Fruit fly (Drosophila melanogaster) whole organism, wandering third instar larva: ENCODE measurements around the gene eIF2beta.

ENCODE experiments used
- Abd-B ChIP-seq: fragments of >200 bp; optimal IDR thresholded peaks from 2 replicates; lab custom pipeline; 2017; ENCODE audit warnings: missing biosample characterization, missing genetic modification characterization
- CG32264 ChIP-seq: fragments of 200-800 bp; sonication (Bioruptor generic); optimal IDR thresholded peaks from 2 replicates; lab custom pipeline; 2016; ENCODE audit warnings: missing biosample characterization, missing genetic modification characterization
- CG9705 ChIP-seq: fragments of 200-800 bp; sonication (Bioruptor generic); optimal IDR thresholded peaks from 2 replicates; lab custom pipeline; 2018; ENCODE audit warnings: missing biosample characterization, mild to moderate bottlenecking, missing genetic modification characterization
- CrebA ChIP-seq: fragments of 200-800 bp; sonication (Bioruptor generic); optimal IDR thresholded peaks from 2 replicates; lab custom pipeline; 2016; ENCODE audit warnings: missing biosample characterization, mild to moderate bottlenecking, missing genetic modification characterization, borderline replicate concordance
- Dfd ChIP-seq: fragments of >200 bp; optimal IDR thresholded peaks from 2 replicates; lab custom pipeline; 2017; ENCODE audit warnings: missing biosample characterization, missing genetic modification characterization
- Dif ChIP-seq: fragments of 200-275, 200-300 bp; sonication (Bioruptor generic); optimal IDR thresholded peaks from 2 replicates; lab custom pipeline; 2018; ENCODE audit warnings: missing biosample characterization, missing genetic modification characterization; ENCODE audit not compliant: partially characterized antibody
- GATAd ChIP-seq: sonication (Bioruptor generic); optimal IDR thresholded peaks from 2 replicates; lab custom pipeline; 2016; ENCODE audit warnings: missing biosample characterization, missing genetic modification characterization
- HLH106 ChIP-seq: fragments of 200-800 bp; optimal IDR thresholded peaks from 3 replicates; lab custom pipeline; 2019; ENCODE audit warnings: missing biosample characterization, mild to moderate bottlenecking, missing genetic modification characterization, moderate library complexity
- Hnf4 ChIP-seq: fragments of 200-800 bp; sonication (Bioruptor generic); optimal IDR thresholded peaks from 2 replicates; lab custom pipeline; 2016; ENCODE audit warnings: missing biosample characterization, mild to moderate bottlenecking, missing genetic modification characterization
- Hr78 ChIP-seq: fragments of >200 bp; optimal IDR thresholded peaks from 2 replicates; lab custom pipeline; 2017; ENCODE audit warnings: missing biosample characterization, missing genetic modification characterization
- Hr83 ChIP-seq: fragments of 200-300 bp; sonication (Bioruptor generic); optimal IDR thresholded peaks from 2 replicates; lab custom pipeline; 2016; ENCODE audit warnings: missing biosample characterization, mild to moderate bottlenecking, missing genetic modification characterization, moderate library complexity; ENCODE audit not compliant: poor library complexity, severe bottlenecking
- Jra ChIP-seq: sonication (Bioruptor generic); optimal IDR thresholded peaks from 2 replicates; lab custom pipeline; 2016; ENCODE audit warnings: missing biosample characterization, missing genetic modification characterization
- Mio ChIP-seq: sonication (Bioruptor generic); optimal IDR thresholded peaks from 2 replicates; lab custom pipeline; 2016; ENCODE audit warnings: missing biosample characterization, missing genetic modification characterization
- Myc ChIP-seq: fragments of >200 bp; optimal IDR thresholded peaks from 2 replicates; lab custom pipeline; 2017
- N ChIP-seq: fragments of >200 bp; optimal IDR thresholded peaks from 2 replicates; lab custom pipeline; 2018; ENCODE audit warnings: missing biosample characterization, missing external identifiers, missing genetic modification characterization
- OdsH ChIP-seq: fragments of 200-800 bp; sonication (Bioruptor generic); optimal IDR thresholded peaks from 2 replicates; lab custom pipeline; 2016; ENCODE audit warnings: missing biosample characterization, mild to moderate bottlenecking, missing genetic modification characterization
- Rel ChIP-seq, 2 experiments: fragments of 200-800 bp; sonication (Bioruptor generic) in 1 of 2; optimal IDR thresholded peaks; 2 replicates in 1 of 2; 3 replicates in 1 of 2; lab custom pipeline; 2016 to 2019; ENCODE audit warnings: mild to moderate bottlenecking in 2 of 2, missing biosample characterization in 2 of 2, missing genetic modification characterization in 2 of 2, moderate library complexity in 1 of 2
- Sp1 ChIP-seq: fragments of 200-800 bp; sonication (Bioruptor generic); optimal IDR thresholded peaks from 3 replicates; lab custom pipeline; 2019; ENCODE audit warnings: missing biosample characterization, mild to moderate bottlenecking, missing genetic modification characterization, moderate library complexity
- Vsx2 ChIP-seq: fragments of 200-300, 225-300 bp; sonication (Bioruptor generic); optimal IDR thresholded peaks from 2 replicates; lab custom pipeline; 2018; ENCODE audit warnings: missing biosample characterization, missing genetic modification characterization; ENCODE audit not compliant: partially characterized antibody
- br ChIP-seq: fragments of 200-800 bp; sonication (Bioruptor generic); optimal IDR thresholded peaks from 2 replicates; lab custom pipeline; 2016; ENCODE audit warnings: missing biosample characterization, missing genetic modification characterization
- brk ChIP-seq: fragments of 200-800 bp; sonication (Bioruptor generic); optimal IDR thresholded peaks from 2 replicates; lab custom pipeline; 2016; ENCODE audit warnings: missing biosample characterization, mild to moderate bottlenecking, missing genetic modification characterization
- dl ChIP-seq, 2 experiments: fragments of 175-275, 200-275 bp in 1 of 2; fragments of 200-275 bp in 1 of 2; sonication (Bioruptor generic); optimal IDR thresholded peaks; lab custom pipeline; 2018; ENCODE audit warnings: mild to moderate bottlenecking in 2 of 2, missing biosample characterization in 2 of 2, missing genetic modification characterization in 2 of 2, moderate library complexity in 2 of 2; ENCODE audit not compliant: partially characterized antibody in 2 of 2, insufficient read depth in 1 of 2
- dmrt93B ChIP-seq: fragments of 200-800 bp; sonication (Bioruptor generic); optimal IDR thresholded peaks from 2 replicates; lab custom pipeline; 2018; ENCODE audit warnings: missing biosample characterization, mild to moderate bottlenecking, missing genetic modification characterization
- dsf ChIP-seq: sonication (Bioruptor generic); optimal IDR thresholded peaks from 2 replicates; lab custom pipeline; 2016; ENCODE audit warnings: missing biosample characterization, missing genetic modification characterization, borderline replicate concordance
- ey ChIP-seq: fragments of 200-800 bp; sonication (Bioruptor generic); optimal IDR thresholded peaks from 2 replicates; lab custom pipeline; 2016; ENCODE audit warnings: missing biosample characterization, missing genetic modification characterization
- foxo ChIP-seq, 2 experiments: fragments of 200-800 bp; sonication (Bioruptor generic); optimal IDR thresholded peaks; 2 replicates in 1 of 2; 3 replicates in 1 of 2; lab custom pipeline; 2016 to 2017; ENCODE audit warnings: missing biosample characterization in 2 of 2, missing genetic modification characterization in 2 of 2
- fru ChIP-seq: fragments of 200-800 bp; sonication (Bioruptor generic); optimal IDR thresholded peaks from 3 replicates; lab custom pipeline; 2016; ENCODE audit warnings: missing biosample characterization, mild to moderate bottlenecking, missing genetic modification characterization
- h ChIP-seq: fragments of 200-800 bp; sonication (Bioruptor generic); optimal IDR thresholded peaks from 3 replicates; lab custom pipeline; 2016; ENCODE audit warnings: missing biosample characterization, mild to moderate bottlenecking, missing genetic modification characterization
- jim ChIP-seq: fragments of 175-275, 200-325 bp; sonication (Bioruptor generic); optimal IDR thresholded peaks from 2 replicates; lab custom pipeline; 2016; ENCODE audit warnings: missing biosample characterization, mild to moderate bottlenecking, missing genetic modification characterization
- lola ChIP-seq: fragments of >200 bp; optimal IDR thresholded peaks from 2 replicates; lab custom pipeline; 2017; ENCODE audit warnings: missing biosample characterization, missing genetic modification characterization
- pan ChIP-seq: fragments of >200 bp; optimal IDR thresholded peaks from 2 replicates; lab custom pipeline; 2017
- psq ChIP-seq: fragments of 200-800 bp; sonication (Bioruptor generic); optimal IDR thresholded peaks from 3 replicates; lab custom pipeline; 2017; ENCODE audit warnings: missing biosample characterization, mild to moderate bottlenecking, missing genetic modification characterization, moderate library complexity
- rgr ChIP-seq: fragments of 200-800 bp; sonication (Bioruptor generic); optimal IDR thresholded peaks from 3 replicates; lab custom pipeline; 2016; ENCODE audit warnings: missing biosample characterization, mild to moderate bottlenecking, missing genetic modification characterization
- sage ChIP-seq: fragments of 200-800 bp; sonication (Bioruptor generic); optimal IDR thresholded peaks from 2 replicates; lab custom pipeline; 2016; ENCODE audit warnings: missing biosample characterization, mild to moderate bottlenecking, missing genetic modification characterization
- sv ChIP-seq: fragments of 200-800 bp; sonication (Bioruptor generic); optimal IDR thresholded peaks from 3 replicates; lab custom pipeline; 2016; ENCODE audit warnings: missing biosample characterization, missing genetic modification characterization
- tai ChIP-seq: sonication (Bioruptor generic); optimal IDR thresholded peaks from 2 replicates; lab custom pipeline; 2016; ENCODE audit warnings: missing biosample characterization, missing genetic modification characterization
- usp ChIP-seq: fragments of >200 bp; optimal IDR thresholded peaks from 2 replicates; lab custom pipeline; 2017; ENCODE audit warnings: missing biosample characterization, missing genetic modification characterization
- woc ChIP-seq: sonication (Bioruptor generic); optimal IDR thresholded peaks from 2 replicates; lab custom pipeline; 2016; ENCODE audit warnings: missing biosample characterization, mild to moderate bottlenecking, missing genetic modification characterization

eIF2beta gene

dm6 chr3L:12526433-12527113, at the start of gene eIF2beta:
TSS of gene eIF2beta (minus strand) at chr3L:12526731.
- TF ChIP-seq sage (GFP tag; lab: Kevin White, UChicago) (peak; percentile 55), Hr83 (GFP tag; lab: Kevin White, UChicago) (no peak), Rel (GFP tag; optimal IDR thresholded peaks at IDR 0.05; lab: Kevin White, UChicago) (no peak), Rel (tag; optimal IDR thresholded peaks at IDR 0.05; lab: Kevin White, UChicago) (no peak), br (GFP tag; lab: Kevin White, UChicago) (no peak), Hnf4 (GFP tag; lab: Kevin White, UChicago) (peak; percentile 20), Jra (GFP tag; lab: Kevin White, UChicago) (no peak), tai (no peak), h (GFP tag; lab: Kevin White, UChicago) (peak; percentile 23), lola (GFP tag; lab: Kevin White, UChicago) (no peak), Mio (GFP tag; lab: Kevin White, UChicago) (no peak), Abd-B (GFP tag; lab: Kevin White, UChicago) (no peak), ey (GFP tag; lab: Kevin White, UChicago) (no peak), jim (GFP tag; lab: Kevin White, UChicago) (no peak), CG9705 (GFP tag; lab: Kevin White, UChicago) (no peak), fru (GFP tag; lab: Kevin White, UChicago) (peak; percentile 52), woc (peak; percentile 27), rgr (GFP tag; lab: Kevin White, UChicago) (no peak), Myc (lab: Kevin White, UChicago) (peak; percentile 1), sv (peak; percentile 34), CrebA (GFP tag; lab: Kevin White, UChicago) (no peak), Sp1 (GFP tag; lab: Kevin White, UChicago) (peak; percentile 4)

- TF ChIP-seq Sp1 (GFP tag; lab: Kevin White, UChicago), result no peak
- no peak for TF ChIP-seq Abd-B (GFP tag; lab: Kevin White, UChicago)
- no peak for TF ChIP-seq woc
- TF ChIP-seq Dif (GFP tag; lab: Kevin White, UChicago), result no peak
- TF ChIP-seq N (GFP tag; lab: Kevin White, UChicago), result no peak
- no peak for TF ChIP-seq sage (GFP tag; lab: Kevin White, UChicago)
- TF ChIP-seq brk (GFP tag; lab: Kevin White, UChicago), result no peak
- TF ChIP-seq Hnf4 (GFP tag; lab: Kevin White, UChicago), result no peak
- no peak for TF ChIP-seq tai
Observed at dm6 chr3L:12574867-12575266, 48.3 kb upstream of the eIF2beta start.

DNA sequence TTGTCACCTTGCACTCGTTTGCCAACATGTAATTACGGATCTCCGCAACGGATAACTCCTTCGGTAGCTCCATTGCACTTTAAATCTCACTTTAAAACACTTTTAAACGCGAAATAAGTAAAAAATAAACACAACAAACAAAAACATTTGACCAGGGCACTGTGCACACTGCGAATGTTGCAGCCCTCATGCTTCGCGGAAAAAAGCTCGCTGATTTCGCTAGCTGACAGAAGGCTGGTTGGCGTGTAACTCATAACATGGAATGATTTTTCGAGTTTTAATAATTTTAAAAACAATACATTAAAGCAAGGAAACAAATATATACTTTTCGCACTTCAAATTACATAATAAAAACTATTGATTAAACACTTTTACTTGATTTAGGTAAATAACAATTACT, 45.8 kb upstream of the eIF2beta start, which contains the start of gene sowah:
Gene sowah (minus strand): TSS at position 177 of the 400 bp plus-strand sequence.
- TF ChIP-seq Jra (GFP tag; lab: Kevin White, UChicago) (peak; percentile 20), br (GFP tag; lab: Kevin White, UChicago) (no peak), Hr78 (no peak), sv (no peak), CG32264 (GFP tag; lab: Kevin White, UChicago) (no peak), CG9705 (GFP tag; lab: Kevin White, UChicago) (peak; percentile 51), h (GFP tag; lab: Kevin White, UChicago) (peak; percentile 20), Rel (GFP tag; optimal IDR thresholded peaks at IDR 0.05; lab: Kevin White, UChicago) (no peak), Rel (tag; optimal IDR thresholded peaks at IDR 0.05; lab: Kevin White, UChicago) (peak; percentile 7), Abd-B (GFP tag; lab: Kevin White, UChicago) (no peak), dsf (GFP tag; lab: Kevin White, UChicago) (no peak), psq (no peak), fru (GFP tag; lab: Kevin White, UChicago) (no peak), brk (GFP tag; lab: Kevin White, UChicago) (no peak), HLH106 (peak; percentile 43), Mio (GFP tag; lab: Kevin White, UChicago) (no peak), ey (GFP tag; lab: Kevin White, UChicago) (peak; percentile 3), lola (GFP tag; lab: Kevin White, UChicago) (no peak), jim (GFP tag; lab: Kevin White, UChicago) (peak; percentile 65), pan (lab: Kevin White, UChicago) (no peak), GATAd (GFP tag; lab: Kevin White, UChicago) (no peak), CrebA (GFP tag; lab: Kevin White, UChicago) (no peak), Dif (GFP tag; lab: Kevin White, UChicago) (peak; percentile 99), Dfd (GFP tag; lab: Kevin White, UChicago) (no peak), Vsx2 (GFP tag; lab: Kevin White, UChicago) (peak; percentile 90), rgr (GFP tag; lab: Kevin White, UChicago) (peak; percentile 39), N (GFP tag; lab: Kevin White, UChicago) (no peak), Hr83 (GFP tag; lab: Kevin White, UChicago) (peak; percentile 33), usp (GFP tag; lab: Kevin White, UChicago) (no peak), sage (GFP tag; lab: Kevin White, UChicago) (no peak), foxo (GFP tag; optimal IDR thresholded peaks at IDR 0.05; lab: Kevin White, UChicago) (no peak), dl (GFP tag; optimal IDR thresholded peaks at IDR 0.05; lab: Kevin White, UChicago; ENCODE audit: insufficient read depth in 1 of 2, partially characterized antibody in 2 of 2) (peak; percentile 72 to 87), OdsH (GFP tag; lab: Kevin White, UChicago) (no peak), Myc (lab: Kevin White, UChicago) (no peak), woc (peak; percentile 34), Hnf4 (GFP tag; lab: Kevin White, UChicago) (no peak), Sp1 (GFP tag; lab: Kevin White, UChicago) (peak; percentile 19), tai (no peak), dmrt93B (GFP tag; lab: Kevin White, UChicago) (peak; percentile 24)
